Fruit fly (Drosophila melanogaster) whole organism, larva: ENCODE measurements around the gene HDAC1.

Source experiments
- noc ChIP-seq: fragments of 200-800 bp; sonication (Bioruptor generic); optimal IDR thresholded peaks from 3 replicates; lab custom pipeline; 2019; ENCODE audit warnings: missing biosample characterization, mild to moderate bottlenecking, missing genetic modification characterization, moderate library complexity

Gene HDAC1

dm6 chr3L:4624371-4625154 is 2.0 kb upstream of the HDAC1 start:
- peak; percentile 82 for TF ChIP-seq noc (tag; lab: Kevin White, UChicago)

dm6 chr3L:4625387-4626386 is 847 bp upstream of the HDAC1 start, which contains the start of gene Src64B:
Src64B (minus strand) TSS chr3L:4626196.
- TF ChIP-seq noc (tag; lab: Kevin White, UChicago) = no peak

- peak; percentile 15 for TF ChIP-seq noc (tag; lab: Kevin White, UChicago)
These were observed 478 bp downstream of the HDAC1 start for dm6 chr3L:4627012-4627411.

dm6 chr3L:4634689-4635088 is 8.2 kb downstream of the HDAC1 start, which contains the start of gene CG13716:
CG13716 (minus strand) TSS chr3L:4634789.
- TF ChIP-seq noc (tag; lab: Kevin White, UChicago) = no peak

- TF ChIP-seq noc (tag; lab: Kevin White, UChicago) = no peak
These were observed 21.4 kb downstream of the HDAC1 start, which contains the start of gene TTLL1B for dm6 chr3L:4647976-4648375. TTLL1B (plus strand) TSS chr3L:4648276.

dm6 chr3L:4667289-4667688 is 40.8 kb downstream of the HDAC1 start, which contains the start of gene CG32236:
CG32236 (minus strand) TSS chr3L:4667389.
- TF ChIP-seq noc (tag; lab: Kevin White, UChicago) = no peak

- TF ChIP-seq noc (tag; lab: Kevin White, UChicago) = no peak
These were observed 51.0 kb downstream of the HDAC1 start, which contains the start of gene CG34266 for dm6 chr3L:4677532-4677931. CG34266 (plus strand) TSS chr3L:4677832.

dm6 chr3L:4679063-4679462 is 52.5 kb downstream of the HDAC1 start:
- TF ChIP-seq noc (tag; lab: Kevin White, UChicago) = no peak
